Worm (Caenorhabditis elegans) whole organism, L2 larva: ENCODE results near the gene col-117.

Experiments used
- C34F6.9 ChIP-seq: fragments of 150-350 bp; optimal IDR thresholded peaks from 2 replicates; lab custom pipeline; 2014; ENCODE audit warnings: missing biosample characterization, missing genetic modification characterization
- F13H6.1 ChIP-seq: sonication (generic microtip); optimal IDR thresholded peaks from 2 replicates; lab custom pipeline; 2016; ENCODE audit warnings: missing genetic modification characterization, missing compliant biosample characterization
- R02D3.7 ChIP-seq: fragments of 150-350 bp; optimal IDR thresholded peaks from 2 replicates; lab custom pipeline; 2014; ENCODE audit warnings: missing biosample characterization, missing genetic modification characterization
- Y55F3AM.14 ChIP-seq: fragments of 200-800 bp; sonication (Bioruptor generic); optimal IDR thresholded peaks from 2 replicates; lab custom pipeline; 2018; ENCODE audit warnings: mild to moderate bottlenecking, missing genetic modification characterization, missing compliant biosample characterization
- ZK546.5 ChIP-seq: sonication (generic microtip); optimal IDR thresholded peaks from 2 replicates; lab custom pipeline; 2017; ENCODE audit warnings: missing biosample characterization, missing genetic modification characterization
- alr-1 ChIP-seq: fragments of 150-350 bp; optimal IDR thresholded peaks from 2 replicates; lab custom pipeline; 2014; ENCODE audit warnings: missing biosample characterization, missing genetic modification characterization
- aly-2 ChIP-seq: fragments of 150-350 bp; optimal IDR thresholded peaks from 2 replicates; lab custom pipeline; 2014; ENCODE audit warnings: missing biosample characterization, missing genetic modification characterization
- ama-1 ChIP-seq: fragments of 150-350 bp; optimal IDR thresholded peaks from 2 replicates; lab custom pipeline; 2018; ENCODE audit warnings: inconsistent platforms
- blmp-1 ChIP-seq: sonication (generic microtip); optimal IDR thresholded peaks from 2 replicates; lab custom pipeline; 2017; ENCODE audit warnings: missing genetic modification characterization, mild to moderate bottlenecking, missing compliant biosample characterization, antibody characterized with exemption, moderate library complexity; ENCODE audit not compliant: insufficient read depth
- ceh-16 ChIP-seq: fragments of 150-350 bp; optimal IDR thresholded peaks from 2 replicates; lab custom pipeline; 2014; ENCODE audit warnings: missing biosample characterization, missing genetic modification characterization
- ceh-82 ChIP-seq: fragments of 150-350 bp; optimal IDR thresholded peaks from 2 replicates; lab custom pipeline; 2014; ENCODE audit warnings: missing biosample characterization, missing genetic modification characterization
- crh-2 ChIP-seq: sonication (generic microtip); optimal IDR thresholded peaks from 2 replicates; lab custom pipeline; 2017; ENCODE audit warnings: missing biosample characterization, missing genetic modification characterization
- dmd-4 ChIP-seq: sonication (generic microtip); optimal IDR thresholded peaks from 2 replicates; lab custom pipeline; 2017; ENCODE audit warnings: missing biosample characterization, missing genetic modification characterization
- egl-27 ChIP-seq: sonication (generic microtip); optimal IDR thresholded peaks from 3 replicates; lab custom pipeline; 2017; ENCODE audit warnings: missing biosample characterization, missing genetic modification reagents, missing genetic modification characterization
- elt-1 ChIP-seq: fragments of 150-350 bp; optimal IDR thresholded peaks from 2 replicates; lab custom pipeline; 2014; ENCODE audit warnings: missing biosample characterization, missing genetic modification characterization
- elt-3 ChIP-seq: sonication (generic microtip); optimal IDR thresholded peaks from 2 replicates; lab custom pipeline; 2017; ENCODE audit warnings: missing biosample characterization, missing genetic modification characterization
- fos-1 ChIP-seq: fragments of 150-350 bp; optimal IDR thresholded peaks from 2 replicates; lab custom pipeline; 2014; ENCODE audit warnings: missing biosample characterization, missing genetic modification characterization
- gmeb-1 ChIP-seq: fragments of 150-350 bp; optimal IDR thresholded peaks from 2 replicates; lab custom pipeline; 2014; ENCODE audit warnings: missing biosample characterization, missing genetic modification characterization
- lin-11 ChIP-seq: fragments of 150-350 bp; sonication (generic microtip); optimal IDR thresholded peaks from 2 replicates; lab custom pipeline; 2014; ENCODE audit warnings: missing biosample characterization, missing genetic modification characterization, inconsistent platforms, mixed read lengths
- lin-13 ChIP-seq: fragments of 150-350 bp; optimal IDR thresholded peaks from 2 replicates; lab custom pipeline; 2014; ENCODE audit warnings: missing biosample characterization, missing genetic modification reagents, missing genetic modification characterization
- lin-39 ChIP-seq: fragments of 150-350 bp; optimal IDR thresholded peaks from 2 replicates; lab custom pipeline; 2014; ENCODE audit warnings: missing biosample characterization, missing genetic modification reagents, missing genetic modification characterization
- lsy-2 ChIP-seq, 2 experiments: fragments of 150-350 bp in 1 of 2; sonication (generic microtip) in 1 of 2; optimal IDR thresholded peaks; 2 replicates each; lab custom pipeline; 2014 to 2017; ENCODE audit warnings: missing biosample characterization in 2 of 2, missing genetic modification characterization in 2 of 2
- mab-5 ChIP-seq: fragments of 150-350 bp; optimal IDR thresholded peaks from 2 replicates; lab custom pipeline; 2014; ENCODE audit warnings: missing biosample characterization, missing genetic modification characterization
- mbf-1 ChIP-seq: sonication (generic microtip); optimal IDR thresholded peaks from 2 replicates; lab custom pipeline; 2017; ENCODE audit warnings: missing biosample characterization, missing genetic modification characterization
- mdl-1 ChIP-seq, 2 experiments: fragments of 150-350 bp in 1 of 2; sonication (generic microtip) in 1 of 2; optimal IDR thresholded peaks; 2 replicates each; lab custom pipeline; 2017; ENCODE audit warnings: missing biosample characterization in 2 of 2, missing genetic modification characterization in 2 of 2
- nhr-10 ChIP-seq: sonication (generic microtip); optimal IDR thresholded peaks from 2 replicates; lab custom pipeline; 2017; ENCODE audit warnings: missing biosample characterization, missing genetic modification characterization
- nhr-11 ChIP-seq: fragments of 150-350 bp; optimal IDR thresholded peaks from 2 replicates; lab custom pipeline; 2014; ENCODE audit warnings: missing biosample characterization, missing genetic modification characterization
- nhr-12 ChIP-seq: fragments of 150-350 bp; optimal IDR thresholded peaks from 2 replicates; lab custom pipeline; 2014; ENCODE audit warnings: missing biosample characterization, missing genetic modification characterization
- nhr-129 ChIP-seq: fragments of 150-350 bp; optimal IDR thresholded peaks from 2 replicates; lab custom pipeline; 2014; ENCODE audit warnings: missing biosample characterization, missing genetic modification characterization
- nhr-21 ChIP-seq: fragments of 150-350 bp; optimal IDR thresholded peaks from 2 replicates; lab custom pipeline; 2014; ENCODE audit warnings: missing biosample characterization, missing genetic modification characterization
- nhr-23 ChIP-seq: fragments of 150-350 bp; optimal IDR thresholded peaks from 2 replicates; lab custom pipeline; 2014; ENCODE audit warnings: missing biosample characterization, missing genetic modification reagents, missing genetic modification characterization
- nhr-237 ChIP-seq: fragments of 150-350 bp; optimal IDR thresholded peaks from 2 replicates; lab custom pipeline; 2014; ENCODE audit warnings: missing biosample characterization, missing genetic modification characterization
- nhr-25 ChIP-seq: fragments of 150-350 bp; sonication (generic microtip); optimal IDR thresholded peaks from 3 replicates; lab custom pipeline; 2014; ENCODE audit warnings: missing biosample characterization, missing genetic modification characterization
- nhr-6 ChIP-seq: fragments of 150-350 bp; optimal IDR thresholded peaks from 2 replicates; lab custom pipeline; 2014; ENCODE audit warnings: missing biosample characterization, missing genetic modification characterization
- nhr-77 ChIP-seq: fragments of 150-350 bp; optimal IDR thresholded peaks from 2 replicates; lab custom pipeline; 2014; ENCODE audit warnings: missing biosample characterization, missing genetic modification characterization
- peb-1 ChIP-seq: fragments of 150-350 bp; optimal IDR thresholded peaks from 2 replicates; lab custom pipeline; 2014; ENCODE audit warnings: missing biosample characterization, missing genetic modification characterization
- sem-4 ChIP-seq: fragments of 150-350 bp; optimal IDR thresholded peaks from 2 replicates; lab custom pipeline; 2014; ENCODE audit warnings: missing biosample characterization, missing genetic modification reagents, missing genetic modification characterization
- skn-1 ChIP-seq: sonication (generic microtip); optimal IDR thresholded peaks from 2 replicates; lab custom pipeline; 2017; ENCODE audit warnings: missing biosample characterization, missing genetic modification characterization
- sma-3 ChIP-seq: sonication (generic microtip); optimal IDR thresholded peaks from 2 replicates; lab custom pipeline; 2016; ENCODE audit warnings: missing genetic modification reagents, missing genetic modification characterization, missing compliant biosample characterization
- sma-9 ChIP-seq, 2 experiments: fragments of 150-350 bp in 1 of 2; sonication (generic microtip) in 1 of 2; optimal IDR thresholded peaks; 2 replicates each; lab custom pipeline; 2014 to 2016; ENCODE audit warnings: missing genetic modification characterization in 2 of 2, mild to moderate bottlenecking in 1 of 2, missing biosample characterization in 1 of 2, missing compliant biosample characterization in 1 of 2, missing genetic modification reagents in 1 of 2, moderate library complexity in 1 of 2
- snpc-4 ChIP-seq: fragments of 150-350 bp; optimal IDR thresholded peaks from 2 replicates; lab custom pipeline; 2014; ENCODE audit warnings: missing biosample characterization, missing genetic modification characterization
- unc-39 ChIP-seq: fragments of 150-350 bp; optimal IDR thresholded peaks from 2 replicates; lab custom pipeline; 2014; ENCODE audit warnings: missing biosample characterization, missing genetic modification characterization
- unc-55 ChIP-seq: fragments of 150-350 bp; sonication (generic microtip); optimal IDR thresholded peaks from 3 replicates; lab custom pipeline; 2014; ENCODE audit warnings: missing biosample characterization, missing genetic modification reagents, missing genetic modification characterization
- unc-62 ChIP-seq: fragments of 150-350 bp; optimal IDR thresholded peaks from 2 replicates; lab custom pipeline; 2014; ENCODE audit warnings: missing biosample characterization, missing genetic modification reagents, missing genetic modification characterization
- zag-1 ChIP-seq: fragments of 150-350 bp; optimal IDR thresholded peaks from 2 replicates; lab custom pipeline; 2014; ENCODE audit warnings: missing biosample characterization, missing genetic modification characterization
- ztf-1 ChIP-seq: fragments of 200-800 bp; sonication (Bioruptor generic); conservative IDR thresholded peaks from 2 replicates; pipeline ENCODE4 v1.3.6; 2022; ENCODE audit warnings: missing genetic modification characterization, missing compliant biosample characterization
- ztf-11 ChIP-seq: sonication (generic microtip); optimal IDR thresholded peaks from 2 replicates; lab custom pipeline; 2017; ENCODE audit warnings: missing biosample characterization, missing genetic modification characterization
- ztf-4 ChIP-seq: fragments of 150-350 bp; optimal IDR thresholded peaks from 2 replicates; lab custom pipeline; 2014; ENCODE audit warnings: missing biosample characterization, missing genetic modification characterization

The col-117 gene

ce11 chrIV:8784855-8785327, 39.1 kb downstream of the col-117 start, which contains the start of gene C33D9.13:
Gene C33D9.13 (minus strand): TSS chrIV:8785277.
- TF ChIP-seq nhr-11 (tag; lab: Kevin White, UChicago) (no peak), unc-55 (peak; percentile 48), C34F6.9 (tag; lab: Kevin White, UChicago) (peak; percentile 24)

ce11 chrIV:8782172-8782571, 41.8 kb downstream of the col-117 start:
- TF ChIP-seq snpc-4 (peak; percentile 51), nhr-129 (tag; lab: Kevin White, UChicago) (peak; percentile 96), mbf-1 (tag; lab: Kevin White, UChicago) (no peak), ceh-82 (tag; lab: Kevin White, UChicago) (no peak), nhr-77 (tag; lab: Kevin White, UChicago) (no peak), peb-1 (tag; lab: Kevin White, UChicago) (peak; percentile 74), ama-1 (no peak), lin-39 (no peak), nhr-12 (tag; lab: Kevin White, UChicago) (no peak), nhr-11 (tag; lab: Kevin White, UChicago) (no peak), sma-9 (GFP tag; optimal IDR thresholded peaks at IDR 0.05; lab: Kevin White, UChicago) (peak; percentile 73), sma-9 (tag; optimal IDR thresholded peaks at IDR 0.05; lab: Kevin White, UChicago) (no peak), Y55F3AM.14 (GFP tag; lab: Kevin White, UChicago) (no peak), sma-3 (GFP tag; lab: Kevin White, UChicago) (peak; percentile 57), nhr-10 (tag; lab: Kevin White, UChicago) (no peak), nhr-21 (tag; lab: Kevin White, UChicago) (peak; percentile 68), elt-1 (tag; lab: Kevin White, UChicago) (no peak), zag-1 (tag; lab: Kevin White, UChicago) (no peak), skn-1 (tag; lab: Kevin White, UChicago) (no peak), unc-39 (tag; lab: Kevin White, UChicago) (no peak), alr-1 (tag; lab: Kevin White, UChicago) (no peak), ztf-4 (no peak), nhr-6 (tag; lab: Kevin White, UChicago) (peak; percentile 46), elt-3 (tag; lab: Kevin White, UChicago) (no peak), ztf-11 (no peak), lsy-2 (tag; optimal IDR thresholded peaks at IDR 0.05; lab: Kevin White, UChicago) (peak in 1 of 2 experiments; percentile 66), mab-5 (tag; lab: Kevin White, UChicago) (peak; percentile 9), C34F6.9 (tag; lab: Kevin White, UChicago) (peak; percentile 88), ZK546.5 (tag; lab: Kevin White, UChicago) (no peak), lin-11 (no peak), dmd-4 (tag; lab: Kevin White, UChicago) (no peak), nhr-25 (tag; lab: Kevin White, UChicago) (peak; percentile 94), nhr-237 (tag; lab: Kevin White, UChicago) (no peak), gmeb-1 (tag; lab: Kevin White, UChicago) (peak; percentile 70), sem-4 (tag; lab: Kevin White, UChicago) (peak; percentile 27), unc-55 (peak; percentile 45), ceh-16 (tag; lab: Kevin White, UChicago) (peak; percentile 41), F13H6.1 (tag; lab: Kevin White, UChicago) (peak; percentile 85), ztf-1 (GFP tag; lab: Robert Waterston, UW) (no peak), crh-2 (peak; percentile 34), nhr-23 (no peak), R02D3.7 (tag; lab: Kevin White, UChicago) (no peak), blmp-1 (tag; lab: Kevin White, UChicago) (peak; percentile 52), egl-27 (tag; lab: Kevin White, UChicago) (peak; percentile 84), fos-1 (tag; lab: Kevin White, UChicago) (peak; percentile 90), unc-62 (GFP tag; lab: Kevin White, UChicago) (no peak), lin-13 (GFP tag; lab: Kevin White, UChicago) (no peak), aly-2 (tag; lab: Kevin White, UChicago) (no peak), mdl-1 (tag; optimal IDR thresholded peaks at IDR 0.05; lab: Kevin White, UChicago) (peak in 1 of 2 experiments; percentile 48)
- TF ChIP-seq, all 48 proteins: peak for 21
